Worm (Caenorhabditis elegans): ENCODE measurements around the gene F56C9.3.

F56C9.3 gene

DNA sequence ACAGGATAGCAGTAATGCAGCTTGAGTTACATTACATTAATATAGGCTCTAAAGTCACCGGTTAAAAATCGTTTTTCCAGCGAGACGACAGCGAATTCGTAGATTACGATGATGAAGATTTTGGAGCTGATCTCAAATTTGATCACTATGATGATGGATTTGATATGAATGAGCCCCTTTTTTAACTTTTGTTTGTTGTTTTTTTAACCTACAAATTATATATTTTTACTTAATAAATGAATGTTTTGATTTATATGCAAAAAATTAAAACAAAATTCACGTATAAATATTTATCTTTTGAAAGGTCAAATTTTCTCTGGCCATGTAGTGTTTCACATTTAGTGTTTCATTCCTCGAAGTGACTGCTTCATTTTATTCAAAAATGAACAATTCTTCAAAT lies 32.3 kb downstream of the F56C9.3 start, which contains the start of gene F08F8.6 (continued):
- no peak for TF ChIP-seq mxl-3 (GFP tag; optimal IDR thresholded peaks at IDR 0.05)
- TF ChIP-seq snpc-4 (tag; optimal IDR thresholded peaks at IDR 0.05): no peak
- TF ChIP-seq nhr-237 (tag; optimal IDR thresholded peaks at IDR 0.05): no peak
- TF ChIP-seq nhr-41 (GFP tag; IDR thresholded peaks at IDR 0.05): no peak

DNA sequence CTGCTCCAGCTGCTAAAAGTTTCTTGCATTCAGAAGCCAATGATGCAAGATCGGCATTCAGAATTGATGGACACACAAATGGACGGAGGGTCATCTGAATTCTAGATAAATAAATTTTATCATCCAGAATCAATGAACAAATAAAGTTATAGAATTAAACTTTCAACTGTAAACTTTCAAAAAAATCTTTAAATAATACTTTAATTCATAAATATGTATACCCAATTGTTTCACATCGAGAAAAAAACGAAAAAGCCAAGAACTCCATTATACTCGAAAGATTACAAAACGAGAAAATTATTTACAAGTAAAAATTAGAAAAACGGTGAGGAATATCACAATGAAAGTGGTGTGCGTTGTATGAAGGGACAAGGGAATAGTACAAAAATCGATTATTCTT lies 36.0 kb downstream of the F56C9.3 start, which contains the start of gene F08F8.7:
Gene F08F8.7 (minus strand): TSS at position 101 of the 400 bp plus-strand sequence.
- TF ChIP-seq mxl-3 (GFP tag; optimal IDR thresholded peaks at IDR 0.05) (no peak), daf-16 (GFP tag; optimal IDR thresholded peaks at IDR 0.05) (no peak), daf-16 (tag; optimal IDR thresholded peaks at IDR 0.05) (peak; percentile 7)

DNA sequence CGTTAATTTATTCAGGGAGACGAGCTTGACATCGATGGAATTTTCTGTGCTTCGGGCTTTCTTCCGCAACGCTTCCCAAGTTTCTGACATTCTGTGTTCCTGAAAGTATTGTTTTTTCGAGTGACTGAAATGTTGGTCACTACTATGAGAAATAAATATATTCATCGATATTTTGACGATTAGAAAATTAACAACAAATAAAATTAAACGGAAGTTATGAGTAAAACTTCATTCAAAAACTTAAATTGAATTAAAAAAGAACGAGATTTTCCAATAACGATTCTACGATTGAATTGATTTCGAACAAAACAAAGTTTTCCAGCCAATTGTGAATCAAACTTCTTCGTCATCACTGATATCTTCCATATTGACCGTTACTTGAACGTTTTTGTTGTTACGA lies 38.0 kb downstream of the F56C9.3 start, which contains the start of gene gos-28:
Gene gos-28 (minus strand): TSS at position 101 of the 400 bp plus-strand sequence.
- TF ChIP-seq hlh-11 (tag; optimal IDR thresholded peaks at IDR 0.05) (no peak), ama-1 (optimal IDR thresholded peaks at IDR 0.05) (peak; percentile 16), ceh-82 (tag; optimal IDR thresholded peaks at IDR 0.05) (no peak), jun-1 (tag; optimal IDR thresholded peaks at IDR 0.05) (no peak)

DNA sequence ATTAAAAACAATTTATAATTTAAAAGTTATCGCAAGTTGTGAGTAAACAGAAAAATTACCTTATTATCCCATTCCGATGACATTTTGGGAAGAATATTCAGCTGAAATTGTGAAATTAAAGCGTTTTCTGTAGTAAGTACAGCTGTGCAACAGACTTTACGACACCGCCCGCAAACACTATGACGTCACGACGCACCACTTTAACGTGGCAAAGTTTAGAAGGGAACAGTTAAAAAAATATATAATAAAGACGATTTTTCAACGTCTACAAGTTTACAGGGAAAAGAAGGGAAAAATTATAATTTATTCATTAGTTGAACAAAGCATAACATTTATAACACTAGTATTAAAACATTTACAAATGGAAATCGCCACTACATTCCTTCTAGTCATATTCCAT lies 42.8 kb downstream of the F56C9.3 start, which contains the start of gene F08F8.9:
Gene F08F8.9 (minus strand): TSS at position 101 of the 400 bp plus-strand sequence.
- TF ChIP-seq T20F7.1 (GFP tag; optimal IDR thresholded peaks at IDR 0.05) (no peak), dve-1 (tag; optimal IDR thresholded peaks at IDR 0.05; ENCODE audit: insufficient read depth) (peak; percentile 35), attf-4 (tag; optimal IDR thresholded peaks at IDR 0.05) (no peak), hmg-1.1 (GFP tag; IDR thresholded peaks at IDR 0.05) (no peak), lin-13 (GFP tag; optimal IDR thresholded peaks at IDR 0.05) (no peak), pha-4 (GFP tag; IDR thresholded peaks at IDR 0.05) (no peak), pha-4 (tag; optimal IDR thresholded peaks at IDR 0.05) (no peak), daf-8 (GFP tag; IDR thresholded peaks at IDR 0.05) (no peak), mes-2 (tag; optimal IDR thresholded peaks at IDR 0.05; ENCODE audit: poor library complexity, severe bottlenecking) (no peak), nhr-111 (GFP tag; optimal IDR thresholded peaks at IDR 0.05) (no peak), aha-1 (tag) (peak; percentile 81), snpc-1.2 (GFP tag; IDR thresholded peaks at IDR 0.05) (no peak), ceh-82 (tag; optimal IDR thresholded peaks at IDR 0.05) (no peak), arid-1 (GFP tag; conservative IDR thresholded peaks at IDR 0.05) (no peak), duxl-1 (tag; optimal IDR thresholded peaks at IDR 0.05; ENCODE audit: poor library complexity) (no peak), F10B5.3 (tag; optimal IDR thresholded peaks at IDR 0.05) (no peak), zip-2 (tag; optimal IDR thresholded peaks at IDR 0.05) (no peak)

DNA sequence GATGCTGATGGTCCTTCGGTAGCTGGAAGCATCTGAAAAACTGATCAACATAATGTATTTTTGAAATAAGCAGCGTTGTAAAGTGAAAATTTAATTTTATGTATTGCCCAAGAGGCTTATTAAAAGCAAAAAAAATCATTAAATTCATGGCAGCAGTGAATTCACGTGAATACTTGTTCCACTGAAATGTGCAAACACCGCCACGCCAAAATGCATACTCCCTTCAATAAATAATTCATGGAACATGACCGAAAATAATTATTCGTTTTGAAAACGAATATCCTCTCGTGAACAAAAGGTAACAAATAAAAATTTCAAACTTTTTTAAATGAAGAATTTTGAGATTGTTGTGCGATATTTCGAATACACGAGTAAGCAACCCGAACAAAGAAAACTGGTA lies 46.3 kb downstream of the F56C9.3 start, which contains the start of gene F08F8.10:
Gene F08F8.10 (minus strand): TSS at position 38 of the 400 bp plus-strand sequence.
- no peak for TF ChIP-seq daf-16 (GFP tag; optimal IDR thresholded peaks at IDR 0.05)
- TF ChIP-seq daf-16 (tag; optimal IDR thresholded peaks at IDR 0.05): peak; percentile 19
- TF ChIP-seq attf-4 (tag; optimal IDR thresholded peaks at IDR 0.05): no peak
- TF ChIP-seq duxl-1 (tag; optimal IDR thresholded peaks at IDR 0.05; ENCODE audit: poor library complexity): no peak
- peak; percentile 91 for TF ChIP-seq hlh-30 (tag; optimal IDR thresholded peaks at IDR 0.05; ENCODE audit: insufficient read depth)
- TF ChIP-seq hlh-11 (tag; optimal IDR thresholded peaks at IDR 0.05): peak; percentile 4
- no peak for TF ChIP-seq zfp-2 (tag; optimal IDR thresholded peaks at IDR 0.05)
- peak; percentile 56 for TF ChIP-seq lin-38 (GFP tag; IDR thresholded peaks at IDR 0.05)
- TF ChIP-seq hif-1 (tag; optimal IDR thresholded peaks at IDR 0.05): peak in 1 of 2 experiments; percentile 11
- TF ChIP-seq ceh-82 (tag; optimal IDR thresholded peaks at IDR 0.05): no peak
- TF ChIP-seq dve-1 (tag; optimal IDR thresholded peaks at IDR 0.05; ENCODE audit: insufficient read depth): peak; percentile 25
- peak in 1 of 2 experiments; percentile 14 for TF ChIP-seq mdl-1 (tag; optimal IDR thresholded peaks at IDR 0.05)
- TF ChIP-seq dpl-1 (GFP tag; optimal IDR thresholded peaks at IDR 0.05): peak; percentile 62
- peak in 1 of 2 experiments; percentile 81 for TF ChIP-seq unc-62 (GFP tag; optimal IDR thresholded peaks at IDR 0.05 in 1 of 2)
- no peak for TF ChIP-seq unc-62 (tag; optimal IDR thresholded peaks at IDR 0.05)
- TF ChIP-seq ctbp-1 (GFP tag; IDR thresholded peaks at IDR 0.05): 0 out of 2 replicates have a peak, but pooled peaks have one; percentile 15
- TF ChIP-seq nhr-77 (tag; optimal IDR thresholded peaks at IDR 0.05): no peak
- no peak for TF ChIP-seq F10B5.3 (tag; optimal IDR thresholded peaks at IDR 0.05)
- peak; percentile 28 for TF ChIP-seq nhr-6 (tag; optimal IDR thresholded peaks at IDR 0.05)
- TF ChIP-seq nhr-28 (tag; optimal IDR thresholded peaks at IDR 0.05): peak; percentile 31
- TF ChIP-seq hmg-1.1 (GFP tag; IDR thresholded peaks at IDR 0.05): no peak
- peak; percentile 71 for TF ChIP-seq mes-2 (tag; optimal IDR thresholded peaks at IDR 0.05; ENCODE audit: poor library complexity, severe bottlenecking)
- TF ChIP-seq T20F7.1 (GFP tag; optimal IDR thresholded peaks at IDR 0.05): peak; percentile 54
- 0 out of 2 replicates have a peak, but pooled peaks have one; percentile 38 for TF ChIP-seq daf-19 (GFP tag; conservative IDR thresholded peaks at IDR 0.05)
- TF ChIP-seq madf-9 (GFP tag; conservative IDR thresholded peaks at IDR 0.05): no peak
- peak in 1 of 2 experiments; percentile 67 for TF ChIP-seq lsy-2 (tag; optimal IDR thresholded peaks at IDR 0.05)

Data from whole organism, L4 larva.